Fruit fly (Drosophila melanogaster) whole organism, pupa: ENCODE results near the gene NetB.
A peak's percentile ranks its signal among the peaks of the same experiment; 100 is the strongest.

Source experiments
- CG10348 ChIP-seq: fragments of 200-800 bp; sonication (Bioruptor generic); IDR thresholded peaks from 2 replicates; pipeline ENCODE4 v1.3.6; 2022; ENCODE audit warnings: missing biosample characterization, missing genetic modification characterization
- CG12605 ChIP-seq: fragments of 200-800 bp; sonication (Bioruptor generic); IDR thresholded peaks from 2 replicates; pipeline ENCODE4 v1.3.6; 2022; ENCODE audit warnings: missing biosample characterization, missing genetic modification characterization
- CG13204 ChIP-seq: fragments of 200-800 bp; sonication (Bioruptor generic); optimal IDR thresholded peaks from 2 replicates; lab custom pipeline; 2018; ENCODE audit warnings: missing biosample characterization, mild to moderate bottlenecking, missing genetic modification characterization, moderate library complexity
- CG14655 ChIP-seq: fragments of 200-800 bp; sonication (Bioruptor generic); optimal IDR thresholded peaks from 3 replicates; lab custom pipeline; 2017; ENCODE audit warnings: mild to moderate bottlenecking, missing biosample characterization, missing genetic modification reagents, missing genetic modification characterization
- CG15710 ChIP-seq: fragments of 200-800 bp; sonication (Bioruptor generic); optimal IDR thresholded peaks from 2 replicates; lab custom pipeline; 2018; ENCODE audit warnings: missing biosample characterization, mild to moderate bottlenecking, missing genetic modification characterization, moderate library complexity
- CG17806 ChIP-seq: fragments of 200-800 bp; sonication (Bioruptor generic); optimal IDR thresholded peaks from 2 replicates; lab custom pipeline; 2018; ENCODE audit warnings: missing biosample characterization, mild to moderate bottlenecking, missing genetic modification characterization, moderate library complexity
- CG32121 ChIP-seq: fragments of 200-800 bp; sonication (Bioruptor generic); IDR thresholded peaks from 2 replicates; pipeline ENCODE4 v1.3.6; 2022; ENCODE audit warnings: missing biosample characterization, missing genetic modification characterization
- CG34367 ChIP-seq: fragments of 200-800 bp; sonication (Bioruptor generic); optimal IDR thresholded peaks from 2 replicates; lab custom pipeline; 2018; ENCODE audit warnings: missing biosample characterization, mild to moderate bottlenecking, missing genetic modification characterization
- CG4496 ChIP-seq: fragments of 200-800 bp; sonication (Bioruptor generic); IDR thresholded peaks from 3 replicates; pipeline ENCODE4 v1.3.6; 2022; ENCODE audit warnings: missing biosample characterization, missing genetic modification characterization
- CG8159 ChIP-seq: fragments of 200-800 bp; sonication (Bioruptor generic); optimal IDR thresholded peaks from 3 replicates; lab custom pipeline; 2018; ENCODE audit warnings: missing biosample characterization, mild to moderate bottlenecking, missing genetic modification characterization, moderate library complexity
- CG8301 ChIP-seq: fragments of 200-800 bp; sonication (Bioruptor generic); optimal IDR thresholded peaks from 2 replicates; lab custom pipeline; 2018; ENCODE audit warnings: missing biosample characterization, mild to moderate bottlenecking, missing genetic modification characterization
- CG9948 ChIP-seq: fragments of 200-800 bp; sonication (Bioruptor generic); optimal IDR thresholded peaks from 2 replicates; lab custom pipeline; 2018; ENCODE audit warnings: missing biosample characterization, mild to moderate bottlenecking, missing genetic modification characterization, moderate library complexity
- D1 ChIP-seq: fragments of 200-800 bp; sonication (Bioruptor generic); optimal IDR thresholded peaks from 2 replicates; lab custom pipeline; 2018; ENCODE audit warnings: missing biosample characterization, mild to moderate bottlenecking, missing genetic modification characterization, moderate library complexity
- EcR ChIP-seq: fragments of 200-800 bp; sonication (Bioruptor generic); optimal IDR thresholded peaks from 3 replicates; lab custom pipeline; 2019; ENCODE audit warnings: missing biosample characterization, missing genetic modification characterization, mild to moderate bottlenecking, moderate library complexity, missing genetic modification reagents
- Ets98B ChIP-seq: fragments of 200-800 bp; sonication (Bioruptor generic); IDR thresholded peaks from 2 replicates; pipeline ENCODE4 v1.3.6; 2022; ENCODE audit warnings: missing biosample characterization, missing genetic modification characterization
- Pif1A ChIP-seq: fragments of 200-800 bp; sonication (Bioruptor generic); optimal IDR thresholded peaks from 3 replicates; lab custom pipeline; 2016; ENCODE audit warnings: missing biosample characterization, missing genetic modification characterization
- Pif1B ChIP-seq: fragments of 200-800 bp; sonication (Bioruptor generic); optimal IDR thresholded peaks from 3 replicates; lab custom pipeline; 2016; ENCODE audit warnings: missing biosample characterization, missing genetic modification characterization
- Snoo ChIP-seq: fragments of 200-800 bp; sonication (Bioruptor generic); optimal IDR thresholded peaks from 3 replicates; lab custom pipeline; 2017; ENCODE audit warnings: missing biosample characterization, mild to moderate bottlenecking, missing genetic modification characterization, inconsistent platforms
- fd96Ca ChIP-seq: fragments of 200-800 bp; sonication (Bioruptor generic); IDR thresholded peaks from 3 replicates; pipeline ENCODE4 v1.3.6; 2022; ENCODE audit warnings: missing biosample characterization, missing genetic modification characterization
- gl ChIP-seq: fragments of 200-800 bp; sonication (Bioruptor generic); optimal IDR thresholded peaks from 2 replicates; lab custom pipeline; 2018; ENCODE audit warnings: missing biosample characterization, mild to moderate bottlenecking, missing genetic modification characterization
- rn ChIP-seq: fragments of 200-800 bp; sonication (Bioruptor generic); IDR thresholded peaks from 2 replicates; pipeline ENCODE4 v1.3.6; 2022; ENCODE audit warnings: missing biosample characterization, missing genetic modification characterization

Gene NetB

dm6 chrX:14689108-14689507 is 60.1 kb downstream of the NetB start:
- TF ChIP-seq CG13204 (GFP tag; lab: Kevin White, UChicago) (peak; percentile 25), Pif1B (GFP tag; lab: Kevin White, UChicago) (peak; percentile 82), CG32121 (GFP tag; lab: Robert Waterston, UW) (peak; percentile 69), Ets98B (peak; percentile 83), Pif1A (GFP tag; lab: Kevin White, UChicago) (peak; percentile 84), EcR (no peak), CG15710 (tag; lab: Kevin White, UChicago) (peak; percentile 78), gl (tag; lab: Kevin White, UChicago) (peak; percentile 43), D1 (tag; lab: Kevin White, UChicago) (no peak), CG14655 (GFP tag; lab: Kevin White, UChicago) (peak; percentile 78), CG12605 (GFP tag; lab: Robert Waterston, UW) (peak; percentile 69), CG9948 (tag; lab: Kevin White, UChicago) (peak; percentile 59), Snoo (tag; lab: Kevin White, UChicago) (peak; percentile 88), rn (no peak), fd96Ca (GFP tag; lab: Robert Waterston, UW) (peak; percentile 84), CG17806 (tag; lab: Kevin White, UChicago) (peak; percentile 68), CG8159 (peak; percentile 78), CG34367 (tag; lab: Kevin White, UChicago) (peak; percentile 63), CG4496 (peak; percentile 88), CG8301 (tag; lab: Kevin White, UChicago) (peak; percentile 74), CG10348 (GFP tag; lab: Robert Waterston, UW) (peak; percentile 58; the same call in 1 of the 2 replicates)

dm6 chrX:14679189-14679588 is 70.0 kb downstream of the NetB start, which contains the start of gene CG5321:
Gene CG5321 (plus strand): TSS chrX:14679568.
- TF ChIP-seq CG32121 (GFP tag; lab: Robert Waterston, UW) (peak; percentile 45; the same call in 1 of the 2 replicates), CG12605 (GFP tag; lab: Robert Waterston, UW) (0 out of 2 replicates have a peak, but pooled peaks have one; percentile 11), D1 (tag; lab: Kevin White, UChicago) (no peak), CG9948 (tag; lab: Kevin White, UChicago) (peak; percentile 34), gl (tag; lab: Kevin White, UChicago) (no peak), Ets98B (peak; percentile 20; the same call in 1 of the 2 replicates), CG14655 (GFP tag; lab: Kevin White, UChicago) (peak; percentile 73), CG8159 (peak; percentile 43), EcR (no peak), CG10348 (GFP tag; lab: Robert Waterston, UW) (no peak), Snoo (tag; lab: Kevin White, UChicago) (no peak), Pif1B (GFP tag; lab: Kevin White, UChicago) (peak; percentile 41), rn (no peak), fd96Ca (GFP tag; lab: Robert Waterston, UW) (no peak), CG17806 (tag; lab: Kevin White, UChicago) (peak; percentile 47), Pif1A (GFP tag; lab: Kevin White, UChicago) (peak; percentile 21), CG4496 (peak; percentile 62; the same call in 1 of the 3 replicates), CG34367 (tag; lab: Kevin White, UChicago) (peak; percentile 13), CG13204 (GFP tag; lab: Kevin White, UChicago) (no peak), CG8301 (tag; lab: Kevin White, UChicago) (peak; percentile 67), CG15710 (tag; lab: Kevin White, UChicago) (peak; percentile 20)

dm6 chrX:14678128-14678527 is 71.0 kb downstream of the NetB start:
- TF ChIP-seq CG17806 (tag; lab: Kevin White, UChicago) (peak; percentile 26), CG34367 (tag; lab: Kevin White, UChicago) (peak; percentile 24), EcR (no peak), Snoo (tag; lab: Kevin White, UChicago) (peak; percentile 35), Pif1A (GFP tag; lab: Kevin White, UChicago) (peak; percentile 16), CG12605 (GFP tag; lab: Robert Waterston, UW) (no peak), D1 (tag; lab: Kevin White, UChicago) (no peak), CG15710 (tag; lab: Kevin White, UChicago) (peak; percentile 26), gl (tag; lab: Kevin White, UChicago) (no peak), CG13204 (GFP tag; lab: Kevin White, UChicago) (no peak), CG8159 (peak; percentile 51), CG10348 (GFP tag; lab: Robert Waterston, UW) (no peak), fd96Ca (GFP tag; lab: Robert Waterston, UW) (no peak), CG4496 (no peak), Ets98B (no peak), CG32121 (GFP tag; lab: Robert Waterston, UW) (no peak), CG9948 (tag; lab: Kevin White, UChicago) (peak; percentile 40), rn (no peak), CG8301 (tag; lab: Kevin White, UChicago) (peak; percentile 23), CG14655 (GFP tag; lab: Kevin White, UChicago) (peak; percentile 31), Pif1B (GFP tag; lab: Kevin White, UChicago) (peak; percentile 9)

dm6 chrX:14669233-14669632 is 79.9 kb downstream of the NetB start:
- peak; percentile 45 for TF ChIP-seq CG8301 (tag; lab: Kevin White, UChicago)
- no peak for TF ChIP-seq CG32121 (GFP tag; lab: Robert Waterston, UW)
- TF ChIP-seq rn: no peak
- peak; percentile 12 for TF ChIP-seq CG34367 (tag; lab: Kevin White, UChicago)
- TF ChIP-seq Pif1A (GFP tag; lab: Kevin White, UChicago): no peak
- no peak for TF ChIP-seq CG12605 (GFP tag; lab: Robert Waterston, UW)
- no peak for TF ChIP-seq CG13204 (GFP tag; lab: Kevin White, UChicago)
- TF ChIP-seq Pif1B (GFP tag; lab: Kevin White, UChicago): no peak
- peak; percentile 58 for TF ChIP-seq CG8159
- TF ChIP-seq CG9948 (tag; lab: Kevin White, UChicago): peak; percentile 54
- no peak for TF ChIP-seq Snoo (tag; lab: Kevin White, UChicago)
- TF ChIP-seq Ets98B: no peak
- TF ChIP-seq CG4496: no peak
- TF ChIP-seq gl (tag; lab: Kevin White, UChicago): no peak
- TF ChIP-seq CG15710 (tag; lab: Kevin White, UChicago): peak; percentile 47
- peak; percentile 67 for TF ChIP-seq CG14655 (GFP tag; lab: Kevin White, UChicago)
- TF ChIP-seq CG17806 (tag; lab: Kevin White, UChicago): peak; percentile 22
- TF ChIP-seq, all 21 proteins: peak for 7
